Fruit fly (Drosophila melanogaster) whole organism, adult: ENCODE data around the gene Msp300.

Experiments used
- CG11617 ChIP-seq: fragments of 200-800 bp; sonication (Bioruptor generic); optimal IDR thresholded peaks from 2 replicates; lab custom pipeline; 2017; ENCODE audit warnings: mild to moderate bottlenecking, missing biosample characterization, missing genetic modification reagents, missing genetic modification characterization
- CG12768 ChIP-seq: fragments of 200-800 bp; sonication (Bioruptor generic); optimal IDR thresholded peaks from 2 replicates; lab custom pipeline; 2017; ENCODE audit warnings: missing biosample characterization, missing genetic modification characterization, mild to moderate bottlenecking, moderate library complexity, missing genetic modification reagents
- CG14711 ChIP-seq: fragments of 200-800 bp; sonication (Bioruptor generic); optimal IDR thresholded peaks from 2 replicates; lab custom pipeline; 2018; ENCODE audit warnings: missing biosample characterization, mild to moderate bottlenecking, missing genetic modification characterization, moderate library complexity
- CG1620 ChIP-seq: fragments of 200-800 bp; sonication (Bioruptor generic); optimal IDR thresholded peaks from 2 replicates; lab custom pipeline; 2016; ENCODE audit warnings: missing biosample characterization, missing genetic modification characterization
- CG33017 ChIP-seq: fragments of 200-800 bp; sonication (Bioruptor generic); optimal IDR thresholded peaks from 2 replicates; lab custom pipeline; 2018; ENCODE audit warnings: missing biosample characterization, mild to moderate bottlenecking, missing genetic modification characterization, moderate library complexity
- CG5204 ChIP-seq: fragments of 200-800 bp; sonication (Bioruptor generic); optimal IDR thresholded peaks from 2 replicates; lab custom pipeline; 2016; ENCODE audit warnings: missing biosample characterization, missing genetic modification characterization
- CG7045 ChIP-seq: fragments of 200-800 bp; sonication (Bioruptor generic); optimal IDR thresholded peaks from 2 replicates; lab custom pipeline; 2017; ENCODE audit warnings: missing biosample characterization, mild to moderate bottlenecking, missing genetic modification characterization
- CG7101 ChIP-seq: fragments of 200-800 bp; sonication (Bioruptor generic); optimal IDR thresholded peaks from 2 replicates; lab custom pipeline; 2018; ENCODE audit warnings: missing biosample characterization, mild to moderate bottlenecking, missing genetic modification characterization, moderate library complexity
- Clk ChIP-seq: fragments of 200-800 bp; sonication (Bioruptor generic); optimal IDR thresholded peaks from 2 replicates; lab custom pipeline; 2017; ENCODE audit warnings: missing biosample characterization, missing genetic modification characterization
- Crg-1 ChIP-seq: fragments of 200-800 bp; sonication (Bioruptor generic); optimal IDR thresholded peaks from 2 replicates; lab custom pipeline; 2016; ENCODE audit warnings: missing biosample characterization, missing genetic modification characterization
- Hr96 ChIP-seq: fragments of 200-800 bp; sonication (Bioruptor generic); optimal IDR thresholded peaks from 2 replicates; lab custom pipeline; 2016; ENCODE audit warnings: missing biosample characterization, missing genetic modification characterization
- Mnt ChIP-seq: fragments of 200-800 bp; sonication (Bioruptor generic); optimal IDR thresholded peaks from 2 replicates; lab custom pipeline; 2016; ENCODE audit warnings: missing biosample characterization, mild to moderate bottlenecking, missing genetic modification characterization
- bab1 ChIP-seq: fragments of 200-800 bp; sonication (Bioruptor generic); optimal IDR thresholded peaks from 3 replicates; lab custom pipeline; 2019; ENCODE audit warnings: missing biosample characterization, mild to moderate bottlenecking, missing genetic modification characterization, moderate library complexity
- cic ChIP-seq: fragments of 200-800 bp; sonication (Bioruptor generic); optimal IDR thresholded peaks from 2 replicates; lab custom pipeline; 2017; ENCODE audit warnings: missing biosample characterization, mild to moderate bottlenecking, missing genetic modification characterization, moderate library complexity
- cnc ChIP-seq, 2 experiments: fragments of >200 bp; optimal IDR thresholded peaks; 2 replicates each; lab custom pipeline; 2017
- kay ChIP-seq: fragments of 200-800 bp; sonication (Bioruptor generic); peaks from one replicate; lab custom pipeline; 2016; ENCODE audit warnings: missing biosample characterization, missing genetic modification characterization, borderline replicate concordance
- ovo ChIP-seq: fragments of 200-800 bp; sonication (Bioruptor generic); optimal IDR thresholded peaks from 2 replicates; lab custom pipeline; 2016; ENCODE audit warnings: missing biosample characterization, missing genetic modification characterization
- pad ChIP-seq: fragments of 200-800 bp; sonication (Bioruptor generic); optimal IDR thresholded peaks from 3 replicates; lab custom pipeline; 2017; ENCODE audit warnings: missing biosample characterization, missing genetic modification characterization, mild to moderate bottlenecking, moderate library complexity, missing genetic modification reagents
- tj ChIP-seq: fragments of 200-800 bp; sonication (Bioruptor generic); optimal IDR thresholded peaks from 3 replicates; lab custom pipeline; 2017; ENCODE audit warnings: missing biosample characterization, mild to moderate bottlenecking, missing genetic modification characterization, moderate library complexity
- toe ChIP-seq: fragments of 200-800 bp; sonication (Bioruptor generic); optimal IDR thresholded peaks from 2 replicates; lab custom pipeline; 2016; ENCODE audit warnings: missing biosample characterization, missing genetic modification characterization

The Msp300 gene

DNA sequence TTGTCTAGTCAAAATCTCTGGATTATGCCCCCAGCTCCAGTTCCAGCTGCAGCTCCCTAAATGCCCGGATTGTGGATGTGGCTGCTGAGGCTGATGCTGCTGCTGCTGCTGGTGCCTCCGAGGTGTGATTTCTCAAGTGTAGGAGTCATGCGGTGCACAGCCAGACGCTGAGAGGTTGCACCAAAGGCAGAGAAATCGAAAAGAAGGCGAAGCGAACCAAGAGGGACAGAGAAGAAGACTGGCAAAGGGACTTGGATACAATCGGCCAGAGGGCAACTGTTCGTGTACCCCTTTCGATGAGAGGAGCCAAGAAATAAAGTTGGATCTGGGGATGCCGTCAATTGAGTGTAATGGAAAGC lies 137.9 kb downstream of the Msp300 start:
- no peak for TF ChIP-seq CG14711 (tag; lab: Kevin White, UChicago)
- TF ChIP-seq Crg-1 (GFP tag; lab: Kevin White, UChicago) = no peak
- TF ChIP-seq Mnt (GFP tag; lab: Kevin White, UChicago) = no peak
- no peak for TF ChIP-seq pad
- TF ChIP-seq CG7045 (GFP tag; lab: Kevin White, UChicago) = no peak
- no peak for TF ChIP-seq CG33017
- TF ChIP-seq cnc (optimal IDR thresholded peaks at IDR 0.05; lab: Kevin White, UChicago) = no peak
- TF ChIP-seq CG7101 = no peak
- no peak for TF ChIP-seq kay (GFP tag; lab: Kevin White, UChicago)
- TF ChIP-seq CG5204 (GFP tag; lab: Kevin White, UChicago) = no peak
- TF ChIP-seq Hr96 (GFP tag; lab: Kevin White, UChicago) = no peak
- TF ChIP-seq CG11617 = no peak
- TF ChIP-seq cic = no peak
- TF ChIP-seq CG12768 = no peak
- TF ChIP-seq CG1620 (GFP tag; lab: Kevin White, UChicago) = no peak
- TF ChIP-seq bab1 (GFP tag; lab: Kevin White, UChicago) = no peak

DNA sequence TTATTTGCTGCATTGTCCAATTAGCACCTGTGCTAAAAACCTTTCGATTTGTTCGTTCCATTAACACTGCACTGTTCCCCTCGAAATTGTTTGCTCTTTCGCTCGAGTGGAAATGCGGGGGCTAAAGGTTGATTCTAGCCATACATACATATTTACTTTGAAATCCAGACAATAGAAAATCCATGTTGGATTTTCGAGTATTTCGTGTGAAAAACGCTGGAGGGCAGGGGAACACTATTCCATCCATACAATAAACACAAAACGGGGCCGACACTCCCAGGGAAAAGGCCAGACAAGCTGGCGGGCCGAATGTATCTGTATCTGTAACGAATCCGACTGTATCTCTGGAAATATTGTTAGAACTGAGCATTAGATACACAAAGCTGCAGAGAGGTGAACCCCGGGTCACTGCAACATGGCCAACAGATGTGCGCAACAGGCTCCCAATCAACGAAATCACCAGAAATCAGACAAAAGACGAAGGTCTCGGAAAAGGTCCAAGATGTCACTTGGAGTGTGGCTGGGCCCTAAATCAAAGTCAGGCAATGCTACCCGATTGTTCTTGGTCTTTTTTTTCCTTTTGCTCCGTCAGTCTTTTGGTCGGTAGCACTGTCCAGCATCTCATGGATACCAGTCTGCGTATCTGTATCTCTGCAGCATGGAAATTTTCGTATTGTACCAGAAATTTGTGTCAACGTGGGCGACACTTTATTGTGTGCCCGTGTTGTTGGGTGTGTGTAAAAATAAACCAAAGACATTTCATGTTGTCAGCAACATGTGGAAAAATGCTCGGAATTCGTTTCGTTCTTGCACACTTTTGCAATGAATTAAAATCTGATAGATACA lies 139.0 kb downstream of the Msp300 start:
- TF ChIP-seq CG5204 (GFP tag; lab: Kevin White, UChicago) (no peak), CG7045 (GFP tag; lab: Kevin White, UChicago) (no peak)

DNA sequence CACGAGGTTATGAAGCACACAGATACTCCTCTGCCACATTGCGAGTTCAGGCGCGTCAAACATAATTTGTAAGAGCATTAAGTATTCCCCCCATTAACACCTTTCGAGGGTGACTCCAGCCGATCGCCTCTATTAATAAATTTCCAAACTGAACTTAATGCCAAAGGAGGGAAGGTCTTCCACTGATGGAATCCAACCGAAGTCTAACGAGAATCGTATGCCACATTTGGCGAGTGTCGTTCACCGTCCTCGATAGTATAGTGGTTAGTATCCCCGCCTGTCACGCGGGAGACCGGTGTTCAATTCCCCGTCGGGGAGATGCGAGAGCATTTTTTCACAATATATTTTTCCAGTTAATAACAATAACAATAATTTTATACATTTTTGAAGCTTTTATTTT lies 139.8 kb downstream of the Msp300 start:
- TF ChIP-seq toe (GFP tag; lab: Kevin White, UChicago) (no peak), bab1 (GFP tag; lab: Kevin White, UChicago) (peak; percentile 9)

DNA sequence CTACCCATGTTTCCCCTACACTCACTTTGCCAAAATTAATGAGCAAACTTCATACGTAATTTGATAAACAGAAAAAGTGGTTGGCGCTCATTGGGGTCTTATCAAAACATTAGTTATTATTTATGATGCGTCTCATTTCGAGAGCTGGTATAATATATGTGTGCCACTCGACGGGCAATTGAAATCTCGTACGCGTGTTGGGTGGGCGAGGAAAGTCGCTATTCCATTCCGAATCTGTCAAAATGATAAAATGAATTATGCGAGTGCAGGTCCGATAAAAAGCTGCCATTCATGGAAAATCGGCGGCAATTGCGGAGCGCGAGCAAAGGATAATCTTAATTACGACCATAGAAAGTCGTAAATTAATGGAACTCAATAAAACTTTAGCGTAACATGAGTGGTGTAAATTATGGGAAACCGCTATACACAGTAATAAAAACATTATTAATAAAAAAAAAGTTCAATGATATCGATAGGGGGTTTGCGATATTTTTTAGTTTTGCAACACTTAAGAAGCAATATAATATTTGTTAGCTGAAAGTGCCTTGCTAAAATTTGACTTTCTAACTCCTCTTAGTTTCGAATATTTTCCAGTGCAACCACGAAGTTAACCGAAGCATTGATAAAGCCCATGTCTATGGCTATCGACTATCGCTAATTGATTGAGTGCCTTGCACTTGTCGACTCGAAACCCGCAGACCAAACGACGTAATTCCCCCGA lies 141.7 kb downstream of the Msp300 start:
- TF ChIP-seq kay (GFP tag; lab: Kevin White, UChicago) = peak; percentile 53
- peak; percentile 27 for TF ChIP-seq Hr96 (GFP tag; lab: Kevin White, UChicago)
- peak; percentile 67 for TF ChIP-seq cic
- TF ChIP-seq CG11617 = peak; percentile 69
- no peak for TF ChIP-seq CG1620 (GFP tag; lab: Kevin White, UChicago)
- TF ChIP-seq Mnt (GFP tag; lab: Kevin White, UChicago) = no peak
- peak; percentile 10 for TF ChIP-seq pad
- TF ChIP-seq CG33017 = peak; percentile 57
- peak; percentile 4 for TF ChIP-seq toe (GFP tag; lab: Kevin White, UChicago)
- no peak for TF ChIP-seq bab1 (GFP tag; lab: Kevin White, UChicago)
- peak; percentile 15 for TF ChIP-seq tj (GFP tag; lab: Kevin White, UChicago)
- peak; percentile 55 for TF ChIP-seq CG5204 (GFP tag; lab: Kevin White, UChicago)
- TF ChIP-seq CG14711 (tag; lab: Kevin White, UChicago) = peak; percentile 52
- TF ChIP-seq CG7101 = peak; percentile 70
- peak; percentile 30 for TF ChIP-seq CG12768
- peak; percentile 25 for TF ChIP-seq ovo (GFP tag; lab: Kevin White, UChicago)
- TF ChIP-seq Clk (GFP tag; lab: Kevin White, UChicago) = peak; percentile 16
- no peak for TF ChIP-seq cnc (optimal IDR thresholded peaks at IDR 0.05; lab: Kevin White, UChicago)
- peak; percentile 23 for TF ChIP-seq CG7045 (GFP tag; lab: Kevin White, UChicago)
- peak; percentile 13 for TF ChIP-seq Crg-1 (GFP tag; lab: Kevin White, UChicago)

DNA sequence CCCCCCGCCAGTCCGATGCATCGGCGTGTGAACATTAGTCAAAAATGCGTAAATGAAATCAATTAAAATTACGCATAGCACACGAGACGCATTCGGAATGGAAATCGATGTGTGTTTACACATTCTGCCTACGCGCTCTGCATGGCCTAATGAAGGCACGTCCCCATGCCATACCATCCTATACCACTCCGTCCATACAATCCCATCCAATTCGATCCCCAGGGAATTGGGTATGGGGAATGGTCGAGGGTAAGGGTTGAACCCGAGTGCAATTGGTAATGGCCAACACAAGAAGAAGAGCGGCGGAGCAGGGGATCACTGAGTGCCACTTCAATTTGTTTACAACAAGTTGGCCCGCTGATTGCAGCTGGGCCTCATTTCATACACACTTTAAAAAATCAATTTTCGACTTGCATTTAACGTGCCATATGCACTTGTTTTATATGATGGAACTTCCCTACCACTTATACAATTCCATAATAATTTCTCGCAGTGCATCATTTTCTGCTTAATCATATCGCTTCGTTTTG lies 144.8 kb downstream of the Msp300 start:
- TF ChIP-seq CG12768 (peak; percentile 60), CG1620 (GFP tag; lab: Kevin White, UChicago) (no peak), Clk (GFP tag; lab: Kevin White, UChicago) (peak; percentile 36), CG11617 (peak; percentile 53), bab1 (GFP tag; lab: Kevin White, UChicago) (no peak), cic (peak; percentile 65), CG7101 (peak; percentile 52), CG5204 (GFP tag; lab: Kevin White, UChicago) (peak; percentile 23), pad (no peak), ovo (GFP tag; lab: Kevin White, UChicago) (no peak), CG33017 (peak; percentile 61), toe (GFP tag; lab: Kevin White, UChicago) (peak; percentile 43), CG7045 (GFP tag; lab: Kevin White, UChicago) (peak; percentile 35), cnc (optimal IDR thresholded peaks at IDR 0.05; lab: Kevin White, UChicago) (no peak), CG14711 (tag; lab: Kevin White, UChicago) (peak; percentile 13), tj (GFP tag; lab: Kevin White, UChicago) (no peak), Mnt (GFP tag; lab: Kevin White, UChicago) (peak; percentile 39), Crg-1 (GFP tag; lab: Kevin White, UChicago) (peak; percentile 41), kay (GFP tag; lab: Kevin White, UChicago) (no peak), Hr96 (GFP tag; lab: Kevin White, UChicago) (peak; percentile 43)

DNA sequence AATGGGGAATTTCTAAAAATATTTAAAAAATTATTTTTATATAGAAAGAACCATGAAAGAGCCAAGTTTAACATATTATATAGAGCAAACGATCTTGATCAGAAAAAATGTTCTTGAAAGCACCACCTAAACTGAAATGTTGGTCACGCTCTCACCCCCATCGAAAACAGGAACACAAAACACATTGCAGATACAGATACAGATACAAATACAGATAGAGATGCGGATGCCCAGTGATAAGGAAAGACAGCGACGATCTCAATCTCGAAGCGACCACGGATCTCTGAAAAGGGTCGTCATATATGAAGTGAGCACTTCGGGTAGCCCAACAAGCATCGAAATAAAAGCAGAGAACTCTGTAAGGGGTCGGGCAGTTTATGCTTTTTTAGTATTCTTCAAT lies 146.7 kb downstream of the Msp300 start:
- TF ChIP-seq cnc (optimal IDR thresholded peaks at IDR 0.05; lab: Kevin White, UChicago) (no peak), CG33017 (no peak)
